Fruit fly (Drosophila melanogaster) whole organism, embryonic: ENCODE results near the gene CG43116.
A peak's percentile ranks its signal among the peaks of the same experiment; 100 is the strongest.

Source experiments
- Awh ChIP-seq: fragments of 200-800 bp; sonication (Bioruptor generic); IDR thresholded peaks from 2 replicates; pipeline ENCODE4, ENCODE4 v1.3.6; 2022; ENCODE audit warnings: missing biosample characterization, missing genetic modification characterization
- CG10147 ChIP-seq: fragments of 200-800 bp; sonication (Bioruptor generic); optimal IDR thresholded peaks from 2 replicates; lab custom pipeline; 2019; ENCODE audit warnings: missing biosample characterization, mild to moderate bottlenecking, missing genetic modification characterization, moderate library complexity
- CG11085 ChIP-seq: fragments of 200-800 bp; sonication (Bioruptor generic); IDR thresholded peaks from 2 replicates; pipeline ENCODE4 v1.3.6; 2022; ENCODE audit warnings: missing biosample characterization, missing genetic modification characterization
- CG12769 ChIP-seq: fragments of 200-800 bp; sonication (Bioruptor generic); optimal IDR thresholded peaks from 2 replicates; lab custom pipeline; 2019; ENCODE audit warnings: missing biosample characterization, mild to moderate bottlenecking, missing genetic modification characterization, moderate library complexity
- CG14014 ChIP-seq: fragments of 200-800 bp; sonication (Bioruptor generic); IDR thresholded peaks from 2 replicates; pipeline ENCODE4 v1.3.6; 2022; ENCODE audit warnings: missing biosample characterization, missing genetic modification characterization
- CG14965 ChIP-seq: fragments of 200-800 bp; sonication (Bioruptor generic); optimal IDR thresholded peaks from 2 replicates; lab custom pipeline; 2016; ENCODE audit warnings: missing biosample characterization, missing genetic modification characterization, borderline replicate concordance
- CG15269 ChIP-seq: fragments of 200-800 bp; sonication (Bioruptor generic); optimal IDR thresholded peaks from 2 replicates; lab custom pipeline; 2018; ENCODE audit warnings: missing biosample characterization, mild to moderate bottlenecking, missing genetic modification characterization, moderate library complexity
- CG1647 ChIP-seq: fragments of 200-800 bp; sonication (Bioruptor generic); optimal IDR thresholded peaks from 3 replicates; lab custom pipeline; 2016; ENCODE audit warnings: missing biosample characterization, missing genetic modification characterization
- CG2199 ChIP-seq: fragments of 200-800 bp; sonication (Bioruptor generic); IDR thresholded peaks from 3 replicates; pipeline ENCODE4 v1.3.6; 2022; ENCODE audit warnings: missing biosample characterization, missing genetic modification characterization
- CG32532 ChIP-seq: fragments of 200-800 bp; sonication (Bioruptor generic); IDR thresholded peaks from 2 replicates; pipeline ENCODE4 v1.3.6; 2022; ENCODE audit warnings: missing biosample characterization, missing genetic modification characterization
- CG32772 ChIP-seq: fragments of 200-800 bp; sonication (Bioruptor generic); IDR thresholded peaks from 2 replicates; pipeline ENCODE4 v1.3.6; 2022; ENCODE audit warnings: missing biosample characterization, missing genetic modification characterization
- CG3995 ChIP-seq: fragments of 200-800 bp; sonication (Bioruptor generic); optimal IDR thresholded peaks from 3 replicates; lab custom pipeline; 2016; ENCODE audit warnings: missing biosample characterization, missing genetic modification characterization
- CG4360 ChIP-seq: fragments of 200-800 bp; sonication (Bioruptor generic); IDR thresholded peaks from 2 replicates; pipeline ENCODE4 v1.3.6; 2022; ENCODE audit warnings: missing biosample characterization, missing genetic modification characterization
- CG5953 ChIP-seq: fragments of 200-800 bp; sonication (Bioruptor generic); IDR thresholded peaks from 2 replicates; pipeline ENCODE4 v1.3.6; 2022; ENCODE audit warnings: missing biosample characterization, missing genetic modification characterization
- CG6175 ChIP-seq: fragments of 200-800 bp; sonication (Bioruptor generic); IDR thresholded peaks from 3 replicates; pipeline ENCODE4 v1.3.6; 2022; ENCODE audit warnings: missing biosample characterization, missing genetic modification characterization
- CG6272 ChIP-seq: fragments of 200-800 bp; sonication (Bioruptor generic); IDR thresholded peaks from 2 replicates; pipeline ENCODE4 v1.3.6; 2022; ENCODE audit warnings: missing biosample characterization, missing genetic modification characterization
- Drgx ChIP-seq: fragments of 200-800 bp; sonication (Bioruptor generic); IDR thresholded peaks from 2 replicates; pipeline ENCODE4 v1.3.6; 2022; ENCODE audit warnings: missing biosample characterization, missing genetic modification characterization
- HHEX ChIP-seq: fragments of 200-800 bp; sonication (Bioruptor generic); optimal IDR thresholded peaks from 3 replicates; lab custom pipeline; 2017; ENCODE audit warnings: missing biosample characterization, mild to moderate bottlenecking, missing genetic modification characterization, missing genetic modification reagents
- Med ChIP-seq: fragments of 200-800 bp; sonication (Bioruptor generic); peaks from one replicate; lab custom pipeline; 2016; ENCODE audit warnings: missing biosample characterization, missing genetic modification characterization, mild to moderate bottlenecking, inconsistent platforms, moderate library complexity
- TFAM ChIP-seq: fragments of 200-800 bp; sonication (Bioruptor generic); optimal IDR thresholded peaks from 2 replicates; lab custom pipeline; 2017; ENCODE audit warnings: missing biosample characterization, missing genetic modification characterization, inconsistent platforms
- ab ChIP-seq: fragments of 200-800 bp; sonication (Bioruptor generic); optimal IDR thresholded peaks from 2 replicates; lab custom pipeline; 2016; ENCODE audit warnings: missing biosample characterization, missing genetic modification characterization
- abd-A ChIP-seq: fragments of 200-800 bp; sonication (Bioruptor generic); optimal IDR thresholded peaks from 3 replicates; lab custom pipeline; 2019; ENCODE audit warnings: missing biosample characterization, mild to moderate bottlenecking, missing genetic modification characterization, moderate library complexity
- bsh ChIP-seq, 2 experiments: fragments of 200-800 bp; sonication (Bioruptor generic); optimal IDR thresholded peaks; 2 replicates each; lab custom pipeline; 2017 to 2018; ENCODE audit warnings: mild to moderate bottlenecking in 2 of 2, missing biosample characterization in 2 of 2, missing genetic modification characterization in 2 of 2, moderate library complexity in 1 of 2
- chinmo ChIP-seq: fragments of 200-800 bp; sonication (Bioruptor generic); IDR thresholded peaks from 4 replicates; pipeline ENCODE4 v1.3.6; 2022; ENCODE audit warnings: missing biosample characterization, missing genetic modification characterization; ENCODE audit not compliant: partially characterized antibody
- dpn ChIP-seq, 2 experiments: fragments of 200-800 bp; sonication (Bioruptor generic); optimal IDR thresholded peaks; 3 replicates each; lab custom pipeline; 2016; ENCODE audit warnings: missing biosample characterization in 2 of 2, missing genetic modification characterization in 2 of 2
- dysf ChIP-seq: fragments of 200-800 bp; sonication (Bioruptor generic); IDR thresholded peaks from 3 replicates; pipeline ENCODE4 v1.3.6; 2022; ENCODE audit warnings: missing biosample characterization, missing genetic modification characterization
- eve ChIP-seq, 2 experiments: fragments of >200 bp; optimal IDR thresholded peaks; 2 replicates each; lab custom pipeline; 2017; ENCODE audit warnings: missing biosample characterization in 2 of 2, missing genetic modification characterization in 2 of 2
- gce ChIP-seq: fragments of 200-800 bp; sonication (Bioruptor generic); IDR thresholded peaks from 3 replicates; pipeline ENCODE4 v1.3.6; 2022; ENCODE audit warnings: missing biosample characterization, missing genetic modification characterization
- insv ChIP-seq, 2 experiments: fragments of 200-800 bp; sonication (Bioruptor generic); optimal IDR thresholded peaks; 3 replicates each; lab custom pipeline; 2016 to 2018; ENCODE audit warnings: missing biosample characterization in 2 of 2, missing genetic modification characterization in 2 of 2
- lbe ChIP-seq: fragments of 200-800 bp; sonication (Bioruptor generic); optimal IDR thresholded peaks from 2 replicates; lab custom pipeline; 2016; ENCODE audit warnings: missing biosample characterization, mild to moderate bottlenecking, missing genetic modification characterization
- mirr ChIP-seq: fragments of 200-800 bp; sonication (Bioruptor generic); optimal IDR thresholded peaks from 3 replicates; lab custom pipeline; 2018; ENCODE audit warnings: missing biosample characterization, mild to moderate bottlenecking, missing genetic modification characterization
- nom ChIP-seq: fragments of 200-800 bp; sonication (Bioruptor generic); optimal IDR thresholded peaks from 2 replicates; lab custom pipeline; 2017; ENCODE audit warnings: missing biosample characterization, missing genetic modification characterization, mild to moderate bottlenecking, moderate library complexity, missing genetic modification reagents
- oc ChIP-seq: fragments of 200-800 bp; sonication (Bioruptor generic); optimal IDR thresholded peaks from 2 replicates; lab custom pipeline; 2018; ENCODE audit warnings: missing biosample characterization, mild to moderate bottlenecking, missing genetic modification characterization, moderate library complexity
- odd ChIP-seq: fragments of 200-800 bp; sonication (Bioruptor generic); optimal IDR thresholded peaks from 2 replicates; lab custom pipeline; 2017; ENCODE audit warnings: missing biosample characterization, mild to moderate bottlenecking, missing genetic modification characterization
- pnt ChIP-seq: fragments of 200-800 bp; sonication (Bioruptor generic); optimal IDR thresholded peaks from 3 replicates; lab custom pipeline; 2016; ENCODE audit warnings: missing biosample characterization, missing genetic modification characterization
- pros ChIP-seq: fragments of 200-800 bp; sonication (Bioruptor generic); optimal IDR thresholded peaks from 3 replicates; lab custom pipeline; 2019; ENCODE audit warnings: missing biosample characterization, mild to moderate bottlenecking, missing genetic modification characterization, moderate library complexity
- rib ChIP-seq: fragments of 200-800 bp; sonication (Bioruptor generic); IDR thresholded peaks from 2 replicates; pipeline ENCODE4 v1.3.6; 2022; ENCODE audit warnings: missing biosample characterization, missing genetic modification characterization
- sim ChIP-seq: fragments of 200-800 bp; sonication (Bioruptor generic); IDR thresholded peaks from 2 replicates; pipeline ENCODE4 v1.3.6; 2022; ENCODE audit warnings: missing biosample characterization, missing genetic modification characterization
- so ChIP-seq: fragments of 200-800 bp; sonication (Bioruptor generic); IDR thresholded peaks from 3 replicates; pipeline ENCODE4 v1.3.6; 2022; ENCODE audit warnings: missing biosample characterization, missing genetic modification characterization
- sqz ChIP-seq: fragments of 200-800 bp; sonication (Bioruptor generic); optimal IDR thresholded peaks from 3 replicates; lab custom pipeline; 2018; ENCODE audit warnings: missing biosample characterization, mild to moderate bottlenecking, missing genetic modification characterization
- sr ChIP-seq: fragments of 200-800 bp; sonication (Bioruptor generic); IDR thresholded peaks from 3 replicates; pipeline ENCODE4 v1.3.6; 2022; ENCODE audit warnings: missing biosample characterization, missing genetic modification characterization
- stwl ChIP-seq: fragments of 200-800 bp; sonication (Bioruptor generic); optimal IDR thresholded peaks from 3 replicates; lab custom pipeline; 2018; ENCODE audit warnings: missing biosample characterization, mild to moderate bottlenecking, missing genetic modification characterization, moderate library complexity
- trh ChIP-seq: fragments of 200-800 bp; sonication (Bioruptor generic); optimal IDR thresholded peaks from 2 replicates; lab custom pipeline; 2016; ENCODE audit warnings: missing biosample characterization, missing genetic modification characterization
- ttk ChIP-seq: fragments of 200-800 bp; sonication (Bioruptor generic); IDR thresholded peaks from 2 replicates; pipeline ENCODE4 v2.1.2; 2022; ENCODE audit warnings: missing biosample characterization, missing genetic modification characterization
- vvl ChIP-seq: fragments of 200-800 bp; sonication (Bioruptor generic); IDR thresholded peaks from 2 replicates; pipeline ENCODE4 v1.3.6; 2022; ENCODE audit warnings: missing biosample characterization, missing genetic modification characterization
- zen2 ChIP-seq: fragments of 200-800 bp; sonication (Bioruptor generic); IDR thresholded peaks from 3 replicates; pipeline ENCODE4 v1.3.6; 2022; ENCODE audit warnings: missing biosample characterization, missing genetic modification characterization; ENCODE audit not compliant: partially characterized antibody
- zfh1 ChIP-seq: fragments of 200-800 bp; sonication (Bioruptor generic); IDR thresholded peaks from 3 replicates; pipeline ENCODE4 v1.3.6; 2022; ENCODE audit warnings: missing biosample characterization, missing genetic modification characterization

The CG43116 gene

DNA sequence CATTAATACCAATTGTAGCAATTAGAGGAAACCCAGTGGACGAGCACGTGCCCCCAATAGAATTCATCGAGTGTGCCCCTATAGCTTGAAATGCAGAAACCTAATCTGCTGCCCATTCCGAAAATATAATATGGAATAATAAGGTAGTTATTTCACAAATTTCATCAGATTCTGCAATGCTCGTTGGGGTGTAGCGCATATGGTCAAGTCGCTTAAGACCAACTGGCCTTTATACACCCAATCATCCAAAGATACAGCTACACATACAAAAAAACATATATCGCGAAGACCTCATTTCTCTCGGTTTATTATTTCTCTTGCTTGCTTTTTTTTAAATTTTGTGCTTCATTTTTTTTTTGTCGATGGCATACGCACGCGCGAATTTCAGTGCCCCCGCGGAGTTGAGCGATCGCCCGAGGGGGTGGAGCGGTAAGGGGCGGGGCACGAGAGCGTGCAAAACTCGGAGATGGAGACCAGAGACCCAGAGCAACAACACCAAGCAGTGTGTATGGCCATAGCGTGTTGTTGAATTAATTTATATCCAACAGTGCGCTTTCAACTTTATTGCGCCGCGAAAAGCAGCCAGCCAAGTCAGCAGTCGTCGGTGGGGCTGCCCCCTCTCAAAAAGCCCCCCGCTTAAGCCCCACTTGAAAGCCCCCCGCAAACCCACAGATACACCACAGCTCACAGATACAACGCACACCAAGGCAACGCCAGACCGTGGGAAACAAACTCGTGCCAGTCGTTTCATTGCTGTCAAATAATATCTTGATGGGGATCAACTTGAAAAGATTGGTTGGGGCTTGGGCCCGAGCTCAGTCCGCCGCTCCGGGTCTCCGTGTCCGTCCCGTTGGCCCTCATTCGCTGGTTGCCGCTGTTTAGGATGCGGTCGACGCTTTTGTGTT lies 11.4 kb upstream of the CG43116 start (continued):
- TF ChIP-seq CG4360 (GFP tag; lab: Robert Waterston, UW) (no peak), CG2199 (peak; percentile 17; the same call in 1 of the 3 replicates), oc (tag; lab: Kevin White, UChicago) (peak; percentile 56), vvl (GFP tag; lab: Robert Waterston, UW) (peak; percentile 69), dysf (GFP tag; lab: Robert Waterston, UW) (0 out of 3 replicates have a peak, but pooled peaks have one; percentile 26), CG32772 (GFP tag; lab: Robert Waterston, UW) (0 out of 2 replicates have a peak, but pooled peaks have one; percentile 26), dpn (GFP tag; optimal IDR thresholded peaks at IDR 0.05; lab: Kevin White, UChicago) (no peak), ab (GFP tag; lab: Kevin White, UChicago) (no peak), chinmo (GFP tag; lab: Robert Waterston, UW) (peak; percentile 98), CG6272 (no peak), pros (GFP tag; lab: Kevin White, UChicago) (peak; percentile 82), CG12769 (tag; lab: Kevin White, UChicago) (peak; percentile 89), gce (GFP tag; lab: Robert Waterston, UW) (0 out of 3 replicates have a peak, but pooled peaks have one; percentile 18), CG15269 (tag; lab: Kevin White, UChicago) (no peak), abd-A (tag; lab: Kevin White, UChicago) (peak; percentile 87), Med (GFP tag; lab: Kevin White, UChicago) (peak; percentile 69), bsh (GFP tag; optimal IDR thresholded peaks at IDR 0.05; lab: Kevin White, UChicago) (peak in 1 of 2 experiments; percentile 46), lbe (GFP tag; lab: Kevin White, UChicago) (peak; percentile 13), CG32532 (GFP tag; lab: Robert Waterston, UW) (peak; percentile 33; the same call in 1 of the 2 replicates), sr (GFP tag; lab: Robert Waterston, UW) (0 out of 3 replicates have a peak, but pooled peaks have one; percentile 50), so (GFP tag; lab: Robert Waterston, UW) (0 out of 3 replicates have a peak, but pooled peaks have one; percentile 29), rib (GFP tag; lab: Robert Waterston, UW) (peak; percentile 84), Drgx (GFP tag; lab: Robert Waterston, UW) (peak; percentile 54), zen2 (GFP tag; lab: Robert Waterston, UW) (peak; percentile 28; the same call in 1 of the 3 replicates), CG6175 (GFP tag; lab: Robert Waterston, UW) (peak; percentile 67; the same call in 1 of the 3 replicates), pnt (GFP tag; lab: Kevin White, UChicago) (no peak), nom (GFP tag; lab: Kevin White, UChicago) (peak; percentile 93), mirr (peak; percentile 58)

DNA sequence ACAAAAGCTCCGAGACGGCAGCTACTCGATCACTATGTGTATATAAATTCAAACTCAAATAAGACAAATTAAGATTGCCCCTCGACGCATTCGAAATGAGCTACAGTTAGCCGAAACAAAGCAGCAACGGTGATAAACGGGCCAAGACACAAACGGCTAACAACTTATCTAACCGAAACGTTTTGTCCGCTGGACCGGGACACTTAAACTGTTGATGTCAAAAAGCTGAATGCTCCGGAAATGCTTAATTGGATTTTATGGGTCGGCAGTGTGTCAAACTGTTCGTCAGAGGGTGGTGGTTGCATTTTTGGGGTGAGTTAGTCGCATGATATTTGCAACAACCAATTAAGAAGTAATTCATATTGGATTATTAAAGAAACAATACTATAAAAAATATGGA lies 10.5 kb upstream of the CG43116 start:
- TF ChIP-seq HHEX (GFP tag; lab: Kevin White, UChicago) (no peak), CG1647 (GFP tag; lab: Kevin White, UChicago) (no peak), CG10147 (GFP tag; lab: Kevin White, UChicago) (no peak), trh (GFP tag; lab: Kevin White, UChicago) (no peak), vvl (GFP tag; lab: Robert Waterston, UW) (0 out of 2 replicates have a peak, but pooled peaks have one; percentile 10), sim (GFP tag; lab: Robert Waterston, UW) (no peak), eve (GFP tag; optimal IDR thresholded peaks at IDR 0.05; lab: Kevin White, UChicago) (no peak), CG14965 (no peak), pros (GFP tag; lab: Kevin White, UChicago) (peak; percentile 34), odd (GFP tag; lab: Kevin White, UChicago) (no peak), CG11085 (GFP tag; lab: Robert Waterston, UW) (no peak), CG5953 (GFP tag; lab: Robert Waterston, UW) (no peak), CG4360 (GFP tag; lab: Robert Waterston, UW) (no peak), sqz (no peak), ttk (no peak), CG14014 (GFP tag; lab: Robert Waterston, UW) (no peak), CG3995 (GFP tag; lab: Kevin White, UChicago) (no peak), zfh1 (GFP tag; lab: Robert Waterston, UW) (no peak), TFAM (GFP tag; lab: Kevin White, UChicago) (no peak), stwl (tag; lab: Kevin White, UChicago) (no peak), Awh (peak; percentile 76), insv (GFP tag; optimal IDR thresholded peaks at IDR 0.05; lab: Kevin White, UChicago) (peak; percentile 43 to 89)
